Worm (Caenorhabditis elegans): ENCODE measurements around the gene C08B6.2.

- peak in 1 of 2 experiments; percentile 58 for TF ChIP-seq unc-62 (GFP tag; optimal IDR thresholded peaks at IDR 0.05 in 1 of 2)
- TF ChIP-seq unc-62 (tag; optimal IDR thresholded peaks at IDR 0.05), result no peak
- TF ChIP-seq nhr-28 (tag; optimal IDR thresholded peaks at IDR 0.05), result no peak
- TF ChIP-seq ztf-11 (tag; optimal IDR thresholded peaks at IDR 0.05), result no peak
- no peak for TF ChIP-seq dmd-8 (GFP tag; IDR thresholded peaks at IDR 0.05)
- TF ChIP-seq lin-13 (GFP tag; optimal IDR thresholded peaks at IDR 0.05), result no peak
- TF ChIP-seq duxl-1 (tag; optimal IDR thresholded peaks at IDR 0.05; ENCODE audit: poor library complexity), result no peak
- TF ChIP-seq dmd-9 (GFP tag; IDR thresholded peaks at IDR 0.05), result no peak
- no peak for TF ChIP-seq lin-15B (tag; optimal IDR thresholded peaks at IDR 0.05)
- TF ChIP-seq skn-1 (tag; optimal IDR thresholded peaks at IDR 0.05), result no peak
These were observed 35.0 kb upstream of the C08B6.2 start, which contains the start of gene nhr-192 for ce11 chrV:10070541-10070940.
